Worm (Caenorhabditis elegans): ENCODE data around the gene Y66D12A.7.

DNA sequence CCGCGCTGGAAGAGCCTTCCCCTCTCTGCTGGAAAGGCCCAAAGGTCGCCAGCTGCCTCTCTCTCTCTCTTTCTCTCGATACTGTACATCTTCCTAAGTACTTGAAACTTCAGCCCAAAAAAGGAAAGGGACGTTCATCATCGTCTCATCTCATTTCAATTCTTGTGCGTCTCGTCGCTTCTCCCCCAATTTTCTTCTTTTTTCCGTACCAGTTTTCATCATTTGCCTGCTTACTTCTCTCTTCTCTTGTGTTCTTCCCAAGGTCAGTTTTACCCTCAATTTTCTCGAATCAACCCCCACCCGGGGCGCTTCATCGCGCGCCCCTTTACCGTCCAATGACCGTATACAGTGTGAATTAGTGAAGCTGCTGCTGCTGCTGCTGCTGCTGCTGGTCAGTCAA, 20.6 kb downstream of the Y66D12A.7 start:
- TF ChIP-seq pat-9 (tag; optimal IDR thresholded peaks at IDR 0.05) (no peak), lin-11 (tag; optimal IDR thresholded peaks at IDR 0.05) (no peak), nfya-1 (tag; optimal IDR thresholded peaks at IDR 0.05) (no peak), ahr-1 (tag; optimal IDR thresholded peaks at IDR 0.05) (no peak)
